Worm (Caenorhabditis elegans) whole organism, mixed stage, embryonic: ENCODE measurements around the gene trpp-11.
A peak's percentile ranks its signal among the peaks of the same experiment; 100 is the strongest.

ENCODE experiments used
- M03D4.4 ChIP-seq: sonication (generic microtip); optimal IDR thresholded peaks from 2 replicates; lab custom pipeline; 2017; ENCODE audit warnings: mild to moderate bottlenecking, missing genetic modification characterization, missing compliant biosample characterization
- bed-3 ChIP-seq: fragments of 200-800 bp; sonication (Bioruptor generic); optimal IDR thresholded peaks from 3 replicates; lab custom pipeline; 2018; ENCODE audit warnings: mild to moderate bottlenecking, missing genetic modification characterization, moderate library complexity, missing compliant biosample characterization
- blmp-1 ChIP-seq: fragments of 150-350 bp; optimal IDR thresholded peaks from 2 replicates; lab custom pipeline; 2014; ENCODE audit warnings: missing biosample characterization, missing genetic modification characterization
- ceh-39 ChIP-seq: fragments of 150-350 bp; optimal IDR thresholded peaks from 2 replicates; lab custom pipeline; 2014; ENCODE audit warnings: missing biosample characterization, missing genetic modification characterization
- ceh-43 ChIP-seq: fragments of 200-800 bp; sonication (Bioruptor generic); optimal IDR thresholded peaks from 2 replicates; lab custom pipeline; 2018; ENCODE audit warnings: mild to moderate bottlenecking, missing genetic modification characterization, moderate library complexity, missing compliant biosample characterization
- ceh-83 ChIP-seq: fragments of 200-800 bp; sonication (Bioruptor generic); optimal IDR thresholded peaks from 2 replicates; lab custom pipeline; 2018; ENCODE audit warnings: mild to moderate bottlenecking, missing genetic modification characterization, missing compliant biosample characterization
- ces-1 ChIP-seq: fragments of 150-350 bp; optimal IDR thresholded peaks from 2 replicates; lab custom pipeline; 2014; ENCODE audit warnings: missing biosample characterization, missing genetic modification reagents, missing genetic modification characterization
- cnd-1 ChIP-seq: fragments of 200-800 bp; sonication (Bioruptor generic); optimal IDR thresholded peaks from 2 replicates; lab custom pipeline; 2018; ENCODE audit warnings: mild to moderate bottlenecking, missing genetic modification characterization, missing compliant biosample characterization
- drap-1 ChIP-seq: fragments of 200-800 bp; sonication (Bioruptor generic); optimal IDR thresholded peaks from 3 replicates; lab custom pipeline; 2018; ENCODE audit warnings: mild to moderate bottlenecking, missing genetic modification characterization, missing compliant biosample characterization
- elt-1 ChIP-seq: sonication (generic microtip); optimal IDR thresholded peaks from 2 replicates; lab custom pipeline; 2017; ENCODE audit warnings: missing genetic modification characterization, mild to moderate bottlenecking, missing compliant biosample characterization, antibody characterized with exemption, moderate library complexity, borderline replicate concordance; ENCODE audit not compliant: insufficient read depth
- elt-3 ChIP-seq: fragments of 150-350 bp; optimal IDR thresholded peaks from 2 replicates; lab custom pipeline; 2014; ENCODE audit warnings: missing biosample characterization, missing genetic modification characterization
- flh-1 ChIP-seq: fragments of 200-800 bp; sonication (Bioruptor generic); optimal IDR thresholded peaks from 2 replicates; lab custom pipeline; 2018; ENCODE audit warnings: mild to moderate bottlenecking, missing genetic modification characterization, moderate library complexity, missing compliant biosample characterization
- ham-2 ChIP-seq: fragments of 200-800 bp; sonication (Bioruptor generic); optimal IDR thresholded peaks from 2 replicates; lab custom pipeline; 2018; ENCODE audit warnings: mild to moderate bottlenecking, missing genetic modification characterization, missing compliant biosample characterization
- hlh-1 ChIP-seq: fragments of 150-350 bp; optimal IDR thresholded peaks from 2 replicates; lab custom pipeline; 2014; ENCODE audit warnings: missing biosample characterization, missing genetic modification reagents, missing genetic modification characterization
- lin-13 ChIP-seq: fragments of 150-350 bp; optimal IDR thresholded peaks from 2 replicates; lab custom pipeline; 2014; ENCODE audit warnings: missing biosample characterization, missing genetic modification characterization
- lin-32 ChIP-seq: fragments of 200-800 bp; sonication (Bioruptor generic); optimal IDR thresholded peaks from 2 replicates; lab custom pipeline; 2018; ENCODE audit warnings: mild to moderate bottlenecking, missing genetic modification characterization, missing compliant biosample characterization
- lsy-2 ChIP-seq: fragments of 150-350 bp; optimal IDR thresholded peaks from 2 replicates; lab custom pipeline; 2014; ENCODE audit warnings: missing biosample characterization, missing genetic modification characterization
- mab-5 ChIP-seq: fragments of 150-350 bp; optimal IDR thresholded peaks from 2 replicates; lab custom pipeline; 2014; ENCODE audit warnings: missing biosample characterization, missing genetic modification characterization
- mep-1 ChIP-seq: fragments of 150-350 bp; optimal IDR thresholded peaks from 2 replicates; lab custom pipeline; 2017; ENCODE audit warnings: missing biosample characterization, missing genetic modification reagents, missing genetic modification characterization, inconsistent platforms
- mls-2 ChIP-seq: sonication (generic microtip); optimal IDR thresholded peaks from 2 replicates; lab custom pipeline; 2016; ENCODE audit warnings: mild to moderate bottlenecking, missing genetic modification characterization, moderate library complexity, missing compliant biosample characterization
- nhr-12 ChIP-seq: fragments of 150-350 bp; optimal IDR thresholded peaks from 2 replicates; lab custom pipeline; 2014; ENCODE audit warnings: missing biosample characterization, missing genetic modification characterization
- nhr-2 ChIP-seq: fragments of 150-350 bp; optimal IDR thresholded peaks from 2 replicates; lab custom pipeline; 2014; ENCODE audit warnings: missing biosample characterization, missing genetic modification characterization
- nhr-237 ChIP-seq: fragments of 150-350 bp; optimal IDR thresholded peaks from 2 replicates; lab custom pipeline; 2014; ENCODE audit warnings: missing biosample characterization, missing genetic modification characterization
- nhr-28 ChIP-seq: fragments of 150-350 bp; optimal IDR thresholded peaks from 2 replicates; lab custom pipeline; 2014; ENCODE audit warnings: missing biosample characterization, missing genetic modification characterization
- nhr-76 ChIP-seq: sonication (generic microtip); optimal IDR thresholded peaks from 2 replicates; lab custom pipeline; 2017; ENCODE audit warnings: missing biosample characterization, missing genetic modification characterization
- pha-4 ChIP-seq: fragments of 150-350 bp; optimal IDR thresholded peaks from 2 replicates; lab custom pipeline; 2018; ENCODE audit warnings: missing biosample characterization, missing genetic modification reagents, missing genetic modification characterization
- sem-2 ChIP-seq: fragments of 200-800 bp; sonication (Bioruptor generic); optimal IDR thresholded peaks from 2 replicates; lab custom pipeline; 2018; ENCODE audit warnings: mild to moderate bottlenecking, missing genetic modification characterization, missing compliant biosample characterization
- snpc-4 ChIP-seq: fragments of 150-350 bp; optimal IDR thresholded peaks from 2 replicates; lab custom pipeline; 2014; ENCODE audit warnings: missing biosample characterization, missing genetic modification characterization
- sptf-1 ChIP-seq: sonication (generic microtip); optimal IDR thresholded peaks from 2 replicates; lab custom pipeline; 2017; ENCODE audit warnings: mild to moderate bottlenecking, missing genetic modification characterization, moderate library complexity, missing compliant biosample characterization
- tbx-8 ChIP-seq: fragments of 200-800 bp; sonication (Bioruptor generic); optimal IDR thresholded peaks from 2 replicates; lab custom pipeline; 2018; ENCODE audit warnings: mild to moderate bottlenecking, missing genetic modification characterization, moderate library complexity, missing compliant biosample characterization
- unc-120 ChIP-seq: sonication (generic microtip); optimal IDR thresholded peaks from 2 replicates; lab custom pipeline; 2017; ENCODE audit warnings: missing genetic modification characterization, missing compliant biosample characterization; ENCODE audit not compliant: poor library complexity, severe bottlenecking
- unc-39 ChIP-seq: fragments of 150-350 bp; optimal IDR thresholded peaks from 2 replicates; lab custom pipeline; 2014; ENCODE audit warnings: missing biosample characterization, missing genetic modification characterization
- unc-62 ChIP-seq: fragments of 150-350 bp; optimal IDR thresholded peaks from 2 replicates; lab custom pipeline; 2014; ENCODE audit warnings: missing biosample characterization, missing genetic modification reagents, missing genetic modification characterization
- zip-8 ChIP-seq: fragments of 150-350 bp; optimal IDR thresholded peaks from 2 replicates; lab custom pipeline; 2014; ENCODE audit warnings: missing biosample characterization, missing genetic modification characterization
- ztf-11 ChIP-seq: fragments of 150-350 bp; optimal IDR thresholded peaks from 2 replicates; lab custom pipeline; 2014; ENCODE audit warnings: missing biosample characterization, missing genetic modification characterization

The trpp-11 gene

ce11 chrIII:833711-834442 lies 38.9 kb downstream of the trpp-11 start:
- no peak for TF ChIP-seq unc-39 (tag; lab: Kevin White, UChicago)
- TF ChIP-seq zip-8, result peak; percentile 36
- peak; percentile 52 for TF ChIP-seq ceh-39 (tag; lab: Kevin White, UChicago)
- peak; percentile 66 for TF ChIP-seq lsy-2 (tag; lab: Kevin White, UChicago)
- TF ChIP-seq tbx-8, result no peak
- TF ChIP-seq elt-3 (tag; lab: Kevin White, UChicago), result peak; percentile 83
- TF ChIP-seq mls-2 (tag; lab: Kevin White, UChicago), result peak; percentile 50
- peak; percentile 36 for TF ChIP-seq elt-1 (tag; lab: Kevin White, UChicago)
- no peak for TF ChIP-seq mab-5 (tag; lab: Kevin White, UChicago)
- peak; percentile 33 for TF ChIP-seq M03D4.4 (tag; lab: Kevin White, UChicago)
- TF ChIP-seq bed-3, result no peak
- no peak for TF ChIP-seq snpc-4 (tag; lab: Kevin White, UChicago)
- TF ChIP-seq lin-13 (tag; lab: Kevin White, UChicago), result peak; percentile 67
- no peak for TF ChIP-seq nhr-28
- peak; percentile 54 for TF ChIP-seq nhr-2 (tag; lab: Kevin White, UChicago)
- TF ChIP-seq drap-1 (GFP tag; lab: Kevin White, UChicago), result peak; percentile 64
- TF ChIP-seq nhr-237, result peak; percentile 91
- TF ChIP-seq ces-1 (GFP tag; lab: Kevin White, UChicago), result peak; percentile 64
- TF ChIP-seq sem-2 (GFP tag; lab: Kevin White, UChicago), result no peak
- TF ChIP-seq pha-4 (tag; lab: Kevin White, UChicago), result peak; percentile 94
- TF ChIP-seq unc-120 (tag; lab: Kevin White, UChicago), result peak; percentile 57
- no peak for TF ChIP-seq blmp-1 (tag; lab: Kevin White, UChicago)
- peak; percentile 84 for TF ChIP-seq mep-1
- TF ChIP-seq unc-62 (GFP tag; lab: Kevin White, UChicago), result peak; percentile 93
- TF ChIP-seq hlh-1, result peak; percentile 25
- no peak for TF ChIP-seq lin-32 (GFP tag; lab: Kevin White, UChicago)
- TF ChIP-seq cnd-1 (tag; lab: Kevin White, UChicago), result peak; percentile 53
- TF ChIP-seq ham-2 (GFP tag; lab: Kevin White, UChicago), result peak; percentile 35
- TF ChIP-seq ceh-83 (GFP tag; lab: Kevin White, UChicago), result peak; percentile 51
- TF ChIP-seq sptf-1 (tag; lab: Kevin White, UChicago), result peak; percentile 66
- peak; percentile 19 for TF ChIP-seq ztf-11 (tag; lab: Kevin White, UChicago)
- no peak for TF ChIP-seq nhr-12 (tag; lab: Kevin White, UChicago)
- no peak for TF ChIP-seq ceh-43
- no peak for TF ChIP-seq flh-1 (GFP tag; lab: Kevin White, UChicago)
- TF ChIP-seq nhr-76 (tag; lab: Kevin White, UChicago), result no peak

DNA sequence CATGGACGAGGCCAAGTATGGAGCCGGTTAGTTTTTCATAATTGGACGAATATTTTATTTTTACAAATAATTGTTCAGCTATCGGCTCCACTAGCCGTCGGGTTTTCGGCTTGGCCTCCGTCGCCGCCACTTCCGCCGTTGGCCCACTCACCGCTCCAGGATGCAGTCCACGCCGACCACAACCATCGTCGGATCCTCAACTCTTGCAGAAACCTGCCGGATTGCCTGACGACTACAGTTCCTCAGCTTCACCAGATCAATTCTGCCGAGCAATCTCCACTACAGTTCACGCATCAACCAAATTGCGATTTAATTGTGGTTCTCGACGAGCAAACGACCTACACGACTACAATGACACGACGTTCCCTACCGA lies 39.5 kb downstream of the trpp-11 start:
- no peak for TF ChIP-seq unc-120 (tag; lab: Kevin White, UChicago)
- TF ChIP-seq blmp-1 (tag; lab: Kevin White, UChicago), result no peak
- TF ChIP-seq lsy-2 (tag; lab: Kevin White, UChicago), result no peak
- no peak for TF ChIP-seq zip-8
- TF ChIP-seq drap-1 (GFP tag; lab: Kevin White, UChicago), result no peak
- no peak for TF ChIP-seq ceh-83 (GFP tag; lab: Kevin White, UChicago)
- TF ChIP-seq nhr-28, result no peak
- no peak for TF ChIP-seq cnd-1 (tag; lab: Kevin White, UChicago)
- TF ChIP-seq tbx-8, result no peak
- no peak for TF ChIP-seq flh-1 (GFP tag; lab: Kevin White, UChicago)
- TF ChIP-seq snpc-4 (tag; lab: Kevin White, UChicago), result no peak
- no peak for TF ChIP-seq mls-2 (tag; lab: Kevin White, UChicago)
- no peak for TF ChIP-seq nhr-76 (tag; lab: Kevin White, UChicago)
- TF ChIP-seq unc-39 (tag; lab: Kevin White, UChicago), result no peak
- TF ChIP-seq elt-1 (tag; lab: Kevin White, UChicago), result no peak
- TF ChIP-seq elt-3 (tag; lab: Kevin White, UChicago), result no peak
- no peak for TF ChIP-seq mep-1
- TF ChIP-seq, all 35 proteins: peak for 0

ce11 chrIII:835208-835607 lies 40.3 kb downstream of the trpp-11 start:
- no peak for TF ChIP-seq elt-3 (tag; lab: Kevin White, UChicago)
- no peak for TF ChIP-seq pha-4 (tag; lab: Kevin White, UChicago)
- no peak for TF ChIP-seq cnd-1 (tag; lab: Kevin White, UChicago)
- no peak for TF ChIP-seq unc-62 (GFP tag; lab: Kevin White, UChicago)
- no peak for TF ChIP-seq blmp-1 (tag; lab: Kevin White, UChicago)
- no peak for TF ChIP-seq lsy-2 (tag; lab: Kevin White, UChicago)
- TF ChIP-seq sptf-1 (tag; lab: Kevin White, UChicago), result no peak
- no peak for TF ChIP-seq ceh-43
- no peak for TF ChIP-seq ces-1 (GFP tag; lab: Kevin White, UChicago)
- TF ChIP-seq flh-1 (GFP tag; lab: Kevin White, UChicago), result no peak
- TF ChIP-seq nhr-76 (tag; lab: Kevin White, UChicago), result no peak
- TF ChIP-seq nhr-237, result no peak
- TF ChIP-seq mls-2 (tag; lab: Kevin White, UChicago), result no peak
- TF ChIP-seq mep-1, result no peak
